Fruit fly (Drosophila melanogaster) whole organism, prepupa: ENCODE data around the gene slmb.

Experiments
- CG11294 ChIP-seq: fragments of 200-800 bp; sonication (Bioruptor generic); IDR thresholded peaks from 2 replicates; pipeline ENCODE4 v1.3.6; 2022; ENCODE audit warnings: missing biosample characterization, missing genetic modification characterization
- CG11762 ChIP-seq: fragments of 200-800 bp; sonication (Bioruptor generic); optimal IDR thresholded peaks from 3 replicates; lab custom pipeline; 2016; ENCODE audit warnings: missing biosample characterization, missing genetic modification characterization; ENCODE audit not compliant: insufficient read depth
- CG15336 ChIP-seq: fragments of 200-800 bp; sonication (Bioruptor generic); IDR thresholded peaks from 2 replicates; pipeline ENCODE4 v1.3.6; 2022; ENCODE audit warnings: missing biosample characterization, missing genetic modification characterization
- CG1621 ChIP-seq: fragments of 200-800 bp; sonication (Bioruptor generic); optimal IDR thresholded peaks from 3 replicates; lab custom pipeline; 2018; ENCODE audit warnings: missing biosample characterization, mild to moderate bottlenecking, missing genetic modification characterization
- CG3032 ChIP-seq: fragments of 200-800 bp; optimal IDR thresholded peaks from 2 replicates; lab custom pipeline; 2019; ENCODE audit warnings: missing biosample characterization, mild to moderate bottlenecking, missing genetic modification characterization, moderate library complexity
- CG31627 ChIP-seq: fragments of 200-800 bp; sonication (Bioruptor generic); optimal IDR thresholded peaks from 3 replicates; lab custom pipeline; 2016; ENCODE audit warnings: missing biosample characterization, missing genetic modification characterization
- CG32006 ChIP-seq: fragments of 200-800 bp; sonication (Bioruptor generic); optimal IDR thresholded peaks from 3 replicates; lab custom pipeline; 2017; ENCODE audit warnings: missing biosample characterization, mild to moderate bottlenecking, missing genetic modification characterization
- CG34406 ChIP-seq: fragments of 200-800 bp; sonication (Bioruptor generic); optimal IDR thresholded peaks from 3 replicates; lab custom pipeline; 2016; ENCODE audit warnings: missing biosample characterization, missing genetic modification characterization
- CG3919 ChIP-seq: fragments of 200-800 bp; sonication (Bioruptor generic); optimal IDR thresholded peaks from 3 replicates; lab custom pipeline; 2016; ENCODE audit warnings: missing biosample characterization, missing genetic modification characterization
- CG4318 ChIP-seq: fragments of 200-800 bp; sonication (Bioruptor generic); optimal IDR thresholded peaks from 3 replicates; lab custom pipeline; 2017; ENCODE audit warnings: missing biosample characterization, mild to moderate bottlenecking, missing genetic modification characterization
- CG7368 ChIP-seq: fragments of 200-800 bp; sonication (Bioruptor generic); optimal IDR thresholded peaks from 3 replicates; lab custom pipeline; 2016; ENCODE audit warnings: missing biosample characterization, missing genetic modification characterization
- CG8119 ChIP-seq: fragments of 200-800 bp; sonication (Bioruptor generic); IDR thresholded peaks from 3 replicates; pipeline ENCODE4 v1.3.6; 2022; ENCODE audit warnings: missing biosample characterization, missing genetic modification characterization
- CG8632 ChIP-seq: fragments of 200-800 bp; sonication (Bioruptor generic); optimal IDR thresholded peaks from 3 replicates; lab custom pipeline; 2016; ENCODE audit warnings: missing biosample characterization, missing genetic modification characterization
- Eip93F ChIP-seq: fragments of 200-800 bp; sonication (Bioruptor generic); optimal IDR thresholded peaks from 2 replicates; lab custom pipeline; 2016; ENCODE audit warnings: missing biosample characterization, mild to moderate bottlenecking, missing genetic modification characterization
- Ets96B ChIP-seq: fragments of 200-800 bp; optimal IDR thresholded peaks from 2 replicates; lab custom pipeline; 2019; ENCODE audit warnings: missing biosample characterization, mild to moderate bottlenecking, missing genetic modification characterization, moderate library complexity
- Gug ChIP-seq: fragments of 200-800 bp; sonication (Bioruptor generic); IDR thresholded peaks from 2 replicates; pipeline ENCODE4 v1.3.6; 2022; ENCODE audit warnings: missing biosample characterization, missing genetic modification characterization
- Lpt ChIP-seq: fragments of 200-800 bp; sonication (Bioruptor generic); optimal IDR thresholded peaks from 3 replicates; lab custom pipeline; 2016; ENCODE audit warnings: missing biosample characterization, missing genetic modification characterization
- Smox ChIP-seq: fragments of 200-800 bp; sonication (Bioruptor generic); optimal IDR thresholded peaks from 3 replicates; lab custom pipeline; 2016; ENCODE audit warnings: missing biosample characterization, missing genetic modification characterization
- Sox102F ChIP-seq: fragments of 200-800 bp; sonication (Bioruptor generic); optimal IDR thresholded peaks from 2 replicates; lab custom pipeline; 2016; ENCODE audit warnings: missing biosample characterization, mild to moderate bottlenecking, missing genetic modification characterization
- Sox15 ChIP-seq: fragments of 200-800 bp; sonication (Bioruptor generic); optimal IDR thresholded peaks from 3 replicates; lab custom pipeline; 2016; ENCODE audit warnings: missing biosample characterization, missing genetic modification characterization
- achi ChIP-seq: fragments of 200-800 bp; sonication (Bioruptor generic); optimal IDR thresholded peaks from 3 replicates; lab custom pipeline; 2016; ENCODE audit warnings: missing biosample characterization, missing genetic modification characterization
- cyc ChIP-seq: fragments of 200-800 bp; sonication (Bioruptor generic); optimal IDR thresholded peaks from 3 replicates; lab custom pipeline; 2016; ENCODE audit warnings: missing biosample characterization, missing genetic modification characterization
- dac ChIP-seq: fragments of 200-800 bp; sonication (Bioruptor generic); optimal IDR thresholded peaks from 2 replicates; lab custom pipeline; 2017; ENCODE audit warnings: missing biosample characterization, mild to moderate bottlenecking, missing genetic modification characterization
- dsx ChIP-seq: fragments of 200-800 bp; optimal IDR thresholded peaks from 3 replicates; lab custom pipeline; 2019; ENCODE audit warnings: missing biosample characterization, mild to moderate bottlenecking, missing genetic modification characterization, moderate library complexity; ENCODE audit not compliant: poor library complexity, severe bottlenecking
- esn ChIP-seq: fragments of 200-800 bp; sonication (Bioruptor generic); optimal IDR thresholded peaks from 2 replicates; lab custom pipeline; 2016; ENCODE audit warnings: missing biosample characterization, mild to moderate bottlenecking, missing genetic modification characterization, moderate library complexity
- fd59A ChIP-seq: fragments of 200-800 bp; sonication (Bioruptor generic); optimal IDR thresholded peaks from 2 replicates; lab custom pipeline; 2017; ENCODE audit warnings: missing biosample characterization, mild to moderate bottlenecking, missing genetic modification characterization, missing genetic modification reagents
- fd85E ChIP-seq: fragments of 200-800 bp; sonication (Bioruptor generic); optimal IDR thresholded peaks from 3 replicates; lab custom pipeline; 2016; ENCODE audit warnings: missing biosample characterization, missing genetic modification characterization
- fkh ChIP-seq: fragments of 200-800 bp; sonication (Bioruptor generic); optimal IDR thresholded peaks from 3 replicates; lab custom pipeline; 2017; ENCODE audit warnings: missing biosample characterization, mild to moderate bottlenecking, missing genetic modification characterization, moderate library complexity
- lz ChIP-seq: fragments of 200-800 bp; sonication (Bioruptor generic); optimal IDR thresholded peaks from 3 replicates; lab custom pipeline; 2016; ENCODE audit warnings: missing biosample characterization, missing genetic modification characterization
- pdm3 ChIP-seq: fragments of 200-800 bp; sonication (Bioruptor generic); optimal IDR thresholded peaks from 3 replicates; lab custom pipeline; 2016; ENCODE audit warnings: missing biosample characterization, missing genetic modification characterization
- salr ChIP-seq, 2 experiments: fragments of 200-800 bp; sonication (Bioruptor generic); optimal IDR thresholded peaks; 3 replicates each; lab custom pipeline; 2016 to 2018; ENCODE audit warnings: missing biosample characterization in 2 of 2, missing genetic modification characterization in 2 of 2, mild to moderate bottlenecking in 1 of 2
- spab ChIP-seq: fragments of 200-800 bp; sonication (Bioruptor generic); optimal IDR thresholded peaks from 2 replicates; lab custom pipeline; 2017; ENCODE audit warnings: missing biosample characterization, mild to moderate bottlenecking, missing genetic modification characterization, missing genetic modification reagents
- ss ChIP-seq, 2 experiments: fragments of 200-800 bp; sonication (Bioruptor generic); optimal IDR thresholded peaks; 2 replicates in 1 of 2; 3 replicates in 1 of 2; lab custom pipeline; 2017 to 2018; ENCODE audit warnings: mild to moderate bottlenecking in 2 of 2, missing biosample characterization in 2 of 2, missing genetic modification characterization in 2 of 2, moderate library complexity in 1 of 2
- svp ChIP-seq: fragments of 200-800 bp; sonication (Bioruptor generic); peaks from one replicate; lab custom pipeline; 2016; ENCODE audit warnings: missing biosample characterization, missing genetic modification characterization
- vri ChIP-seq: fragments of 200-800 bp; sonication (Bioruptor generic); optimal IDR thresholded peaks from 3 replicates; lab custom pipeline; 2016; ENCODE audit warnings: missing biosample characterization, mild to moderate bottlenecking, missing genetic modification characterization

slmb gene

DNA sequence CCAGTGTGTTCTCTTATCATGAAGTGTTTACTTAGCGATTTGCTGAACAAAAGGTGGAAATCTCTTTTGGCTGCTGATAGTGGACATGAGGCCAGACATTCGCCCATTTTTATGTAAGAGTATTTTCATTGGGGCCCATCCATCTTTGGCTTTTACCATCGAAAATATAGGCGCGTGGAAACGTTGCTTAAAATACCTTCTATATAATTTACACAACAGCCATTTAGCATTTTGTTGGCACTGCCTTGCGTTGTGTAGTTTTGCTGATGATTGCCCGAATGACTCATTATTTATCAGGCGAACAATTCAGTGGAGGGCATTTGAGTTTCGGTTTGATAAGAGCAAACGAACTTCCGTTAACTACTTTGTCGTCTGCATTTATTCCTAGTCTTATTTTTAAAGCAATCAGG is 34.3 kb upstream of the slmb start (continued):
- TF ChIP-seq salr (GFP tag; optimal IDR thresholded peaks at IDR 0.05; lab: Kevin White, UChicago) (no peak), fd85E (GFP tag; lab: Kevin White, UChicago) (no peak), CG3032 (tag; lab: Kevin White, UChicago) (no peak), CG32006 (GFP tag; lab: Kevin White, UChicago) (peak; percentile 34), CG8632 (GFP tag; lab: Kevin White, UChicago) (peak; percentile 3), esn (no peak), vri (GFP tag; lab: Kevin White, UChicago) (peak; percentile 42), CG11762 (GFP tag; lab: Kevin White, UChicago) (no peak), CG3919 (GFP tag; lab: Kevin White, UChicago) (no peak), Sox102F (GFP tag; lab: Kevin White, UChicago) (no peak), Ets96B (tag; lab: Kevin White, UChicago) (no peak), CG7368 (GFP tag; lab: Kevin White, UChicago) (no peak), CG34406 (GFP tag; lab: Kevin White, UChicago) (no peak), dsx (GFP tag; lab: Kevin White, UChicago) (peak; percentile 76), CG11294 (GFP tag; lab: Robert Waterston, UW) (no peak), Lpt (GFP tag; lab: Kevin White, UChicago) (no peak), achi (GFP tag; lab: Kevin White, UChicago) (no peak), CG1621 (tag; lab: Kevin White, UChicago) (no peak), cyc (GFP tag; lab: Kevin White, UChicago) (no peak), fd59A (GFP tag; lab: Kevin White, UChicago) (no peak), CG4318 (no peak), Eip93F (no peak), CG15336 (GFP tag; lab: Robert Waterston, UW) (no peak), dac (GFP tag; lab: Kevin White, UChicago) (no peak)

DNA sequence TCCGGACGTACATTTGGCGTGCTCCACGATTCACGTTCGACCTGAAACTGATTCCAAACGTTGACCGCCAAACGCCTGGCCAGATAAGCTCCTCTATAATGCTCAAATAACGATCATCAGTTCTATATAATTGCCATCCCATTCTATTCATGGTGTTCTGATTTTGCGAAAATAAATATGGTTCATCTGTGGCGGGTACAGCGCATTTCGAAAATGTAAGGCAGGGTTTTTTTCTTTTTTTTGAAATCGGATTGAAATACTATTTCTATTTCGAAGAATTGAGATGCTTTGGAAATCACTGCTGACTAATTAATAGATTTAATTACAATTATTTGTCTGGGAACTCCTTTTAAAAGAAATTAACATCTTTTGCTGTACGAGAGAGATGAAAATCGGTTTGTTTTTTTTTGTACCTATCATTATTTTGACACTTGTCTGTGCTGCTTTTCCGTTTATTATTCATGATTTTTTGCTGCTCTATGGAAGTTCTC is 33.8 kb upstream of the slmb start, which contains the start of gene cDIP:
cDIP (minus strand) TSS at position 51 of the 491 bp plus-strand sequence.
- no peak for TF ChIP-seq CG32006 (GFP tag; lab: Kevin White, UChicago)
- TF ChIP-seq svp (GFP tag; lab: Kevin White, UChicago): no peak
- no peak for TF ChIP-seq Smox (GFP tag; lab: Kevin White, UChicago)
- no peak for TF ChIP-seq Ets96B (tag; lab: Kevin White, UChicago)
- TF ChIP-seq pdm3 (GFP tag; lab: Kevin White, UChicago): no peak
- TF ChIP-seq Sox15: no peak
- TF ChIP-seq CG31627: no peak
- no peak for TF ChIP-seq lz (GFP tag; lab: Kevin White, UChicago)
- TF ChIP-seq spab (GFP tag; lab: Kevin White, UChicago): no peak
- TF ChIP-seq Gug (GFP tag; lab: Robert Waterston, UW): no peak

DNA sequence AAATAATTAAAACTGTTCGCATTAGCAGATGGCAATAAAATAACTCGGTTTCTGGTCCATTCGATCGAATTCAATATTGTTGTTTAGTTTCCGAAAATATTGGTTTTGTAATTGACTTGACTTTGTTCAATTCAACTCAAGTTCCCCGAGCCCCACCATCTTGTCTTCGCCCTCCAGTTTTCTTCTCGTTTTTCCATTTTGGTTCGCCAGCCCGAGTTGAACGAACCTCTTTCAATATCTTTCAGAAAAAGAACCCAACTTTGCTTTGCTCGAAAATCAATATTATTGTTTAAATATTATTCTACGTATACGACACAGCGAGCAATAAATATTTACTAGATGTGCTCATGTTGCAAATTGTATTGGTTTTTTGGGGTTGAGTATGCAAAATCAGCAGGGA is 31.4 kb upstream of the slmb start:
- TF ChIP-seq fkh (GFP tag; lab: Kevin White, UChicago) (peak; percentile 68), salr (GFP tag; optimal IDR thresholded peaks at IDR 0.05; lab: Kevin White, UChicago) (no peak), lz (GFP tag; lab: Kevin White, UChicago) (no peak), Gug (GFP tag; lab: Robert Waterston, UW) (no peak), CG8119 (GFP tag; lab: Robert Waterston, UW) (no peak), ss (GFP tag; optimal IDR thresholded peaks at IDR 0.05; lab: Kevin White, UChicago) (no peak)
